Worm (Caenorhabditis elegans) whole organism, early embryonic: Measurements from ENCODE around the gene egl-38.

Source experiments
- B0310.2 ChIP-seq: sonication (generic microtip); optimal IDR thresholded peaks from 2 replicates; lab custom pipeline; 2016; ENCODE audit warnings: mild to moderate bottlenecking, missing genetic modification characterization, missing compliant biosample characterization
- F13C5.2 ChIP-seq: sonication (generic microtip); optimal IDR thresholded peaks from 2 replicates; lab custom pipeline; 2017; ENCODE audit warnings: mild to moderate bottlenecking, missing genetic modification characterization, inconsistent platforms, missing compliant biosample characterization
- aly-1 ChIP-seq: sonication (generic microtip); optimal IDR thresholded peaks from 2 replicates; lab custom pipeline; 2016; ENCODE audit warnings: missing genetic modification characterization, missing compliant biosample characterization
- ama-1 ChIP-seq: fragments of 150-350 bp; optimal IDR thresholded peaks from 2 replicates; lab custom pipeline; 2014
- ceh-13 ChIP-seq: fragments of 200-800 bp; sonication (Bioruptor generic); optimal IDR thresholded peaks from 2 replicates; lab custom pipeline; 2018; ENCODE audit warnings: mild to moderate bottlenecking, missing genetic modification characterization, missing compliant biosample characterization
- ceh-36 ChIP-seq: sonication (generic microtip); optimal IDR thresholded peaks from 2 replicates; lab custom pipeline; 2016; ENCODE audit warnings: missing genetic modification characterization, inconsistent platforms, missing compliant biosample characterization
- ets-7 ChIP-seq: sonication (generic microtip); optimal IDR thresholded peaks from 2 replicates; lab custom pipeline; 2016; ENCODE audit warnings: missing genotype, missing genetic modification characterization, missing compliant biosample characterization
- flt-1 ChIP-seq: fragments of 200-800 bp; sonication (Bioruptor generic); IDR thresholded peaks from 2 replicates; pipeline ENCODE4 v1.3.6; 2022; ENCODE audit warnings: missing genetic modification characterization, missing compliant biosample characterization
- hmbx-1 ChIP-seq: sonication (generic microtip); optimal IDR thresholded peaks from 2 replicates; lab custom pipeline; 2016; ENCODE audit warnings: mild to moderate bottlenecking, missing genetic modification characterization, missing compliant biosample characterization
- hmg-4 ChIP-seq: fragments of 200-800 bp; sonication (Bioruptor generic); optimal IDR thresholded peaks from 2 replicates; lab custom pipeline; 2018; ENCODE audit warnings: mild to moderate bottlenecking, missing genetic modification characterization, missing compliant biosample characterization
- hnd-1 ChIP-seq: sonication (generic microtip); optimal IDR thresholded peaks from 2 replicates; lab custom pipeline; 2016; ENCODE audit warnings: missing genetic modification characterization, missing compliant biosample characterization
- pes-1 ChIP-seq: fragments of 200-800 bp; sonication (Bioruptor generic); IDR thresholded peaks from 2 replicates; pipeline ENCODE4 v1.3.6; 2022; ENCODE audit warnings: missing genetic modification reagents, missing genetic modification characterization, missing compliant biosample characterization
- scrt-1 ChIP-seq: fragments of 200-800 bp; sonication (Bioruptor generic); IDR thresholded peaks from 2 replicates; pipeline ENCODE4 v1.3.6; 2022; ENCODE audit warnings: missing genetic modification characterization, missing compliant biosample characterization
- sea-1 ChIP-seq: fragments of 200-800 bp; sonication (Bioruptor generic); conservative IDR thresholded peaks from 2 replicates; pipeline ENCODE4 v1.3.6; 2022; ENCODE audit warnings: missing genetic modification characterization, missing compliant biosample characterization
- tbx-11 ChIP-seq: fragments of 200-800 bp; sonication (Bioruptor generic); IDR thresholded peaks from 2 replicates; pipeline ENCODE4 v1.3.6; 2022; ENCODE audit warnings: missing genetic modification characterization, missing compliant biosample characterization
- tbx-37 ChIP-seq: fragments of 200-800 bp; sonication (Bioruptor generic); conservative IDR thresholded peaks from 2 replicates; pipeline ENCODE4 v1.3.6; 2022; ENCODE audit warnings: missing genetic modification reagents, missing genetic modification characterization, missing compliant biosample characterization
- tra-4 ChIP-seq: sonication (generic microtip); optimal IDR thresholded peaks from 2 replicates; lab custom pipeline; 2017; ENCODE audit warnings: missing genetic modification characterization, missing compliant biosample characterization

egl-38 gene

ce11 chrIV:10110417-10110816, at the start of gene egl-38:
Gene egl-38, minus strand, starts transcription at chrIV:10110517.
- no peak for TF ChIP-seq hmg-4 (GFP tag; lab: Kevin White, UChicago)
- no peak for TF ChIP-seq scrt-1 (GFP tag; lab: Robert Waterston, UW)

- TF ChIP-seq ceh-36 (tag; lab: Kevin White, UChicago) (no peak), flt-1 (no peak), F13C5.2 (no peak), pes-1 (GFP tag; lab: Robert Waterston, UW) (no peak), ama-1 (lab: Kevin White, UChicago) (no peak), tbx-11 (no peak), hmbx-1 (tag; lab: Kevin White, UChicago) (no peak), hnd-1 (tag; lab: Kevin White, UChicago) (no peak), aly-1 (tag; lab: Kevin White, UChicago) (no peak)
Measured at ce11 chrIV:10157489-10158088, 47.3 kb upstream of the egl-38 start, which contains the start of gene ttr-53. Gene ttr-53, plus strand, starts transcription at chrIV:10158038.

ce11 chrIV:10157034-10157433, 46.7 kb upstream of the egl-38 start:
- TF ChIP-seq tra-4 (tag; lab: Kevin White, UChicago) (no peak), ama-1 (lab: Kevin White, UChicago) (no peak), hnd-1 (tag; lab: Kevin White, UChicago) (no peak), hmg-4 (GFP tag; lab: Kevin White, UChicago) (no peak), ceh-13 (no peak), tbx-37 (GFP tag; lab: Robert Waterston, UW) (no peak), pes-1 (GFP tag; lab: Robert Waterston, UW) (no peak), F13C5.2 (no peak), ceh-36 (tag; lab: Kevin White, UChicago) (no peak), tbx-11 (no peak), sea-1 (GFP tag; lab: Robert Waterston, UW) (no peak), scrt-1 (GFP tag; lab: Robert Waterston, UW) (no peak), flt-1 (no peak), ets-7 (tag; lab: Kevin White, UChicago) (no peak), aly-1 (tag; lab: Kevin White, UChicago) (no peak)

- no peak for TF ChIP-seq flt-1
- no peak for TF ChIP-seq tbx-37 (GFP tag; lab: Robert Waterston, UW)
- TF ChIP-seq tra-4 (tag; lab: Kevin White, UChicago): no peak
- no peak for TF ChIP-seq ceh-13
- TF ChIP-seq tbx-11: no peak
- no peak for TF ChIP-seq ceh-36 (tag; lab: Kevin White, UChicago)
- TF ChIP-seq aly-1 (tag; lab: Kevin White, UChicago): no peak
- TF ChIP-seq ets-7 (tag; lab: Kevin White, UChicago): no peak
- no peak for TF ChIP-seq pes-1 (GFP tag; lab: Robert Waterston, UW)
- no peak for TF ChIP-seq F13C5.2
- TF ChIP-seq ama-1 (lab: Kevin White, UChicago): no peak
- no peak for TF ChIP-seq hmg-4 (GFP tag; lab: Kevin White, UChicago)
- TF ChIP-seq hmbx-1 (tag; lab: Kevin White, UChicago): no peak
- no peak for TF ChIP-seq B0310.2 (tag; lab: Kevin White, UChicago)
- no peak for TF ChIP-seq sea-1 (GFP tag; lab: Robert Waterston, UW)
Measured at ce11 chrIV:10155475-10155874, 45.2 kb upstream of the egl-38 start, which contains the start of gene ttr-54. Gene ttr-54, plus strand, starts transcription at chrIV:10155775.

ce11 chrIV:10153479-10153878, 43.2 kb upstream of the egl-38 start:
- no peak for TF ChIP-seq ets-7 (tag; lab: Kevin White, UChicago)
- TF ChIP-seq hmbx-1 (tag; lab: Kevin White, UChicago): no peak
- TF ChIP-seq pes-1 (GFP tag; lab: Robert Waterston, UW): no peak
- no peak for TF ChIP-seq B0310.2 (tag; lab: Kevin White, UChicago)
- no peak for TF ChIP-seq sea-1 (GFP tag; lab: Robert Waterston, UW)
- no peak for TF ChIP-seq hnd-1 (tag; lab: Kevin White, UChicago)
- TF ChIP-seq ceh-36 (tag; lab: Kevin White, UChicago): no peak
- no peak for TF ChIP-seq ama-1 (lab: Kevin White, UChicago)
- TF ChIP-seq flt-1: no peak
- TF ChIP-seq tbx-37 (GFP tag; lab: Robert Waterston, UW): no peak
- TF ChIP-seq aly-1 (tag; lab: Kevin White, UChicago): no peak
- no peak for TF ChIP-seq scrt-1 (GFP tag; lab: Robert Waterston, UW)
- no peak for TF ChIP-seq ceh-13
- TF ChIP-seq hmg-4 (GFP tag; lab: Kevin White, UChicago): no peak
- no peak for TF ChIP-seq tbx-11
- TF ChIP-seq tra-4 (tag; lab: Kevin White, UChicago): no peak
- no peak for TF ChIP-seq F13C5.2

- TF ChIP-seq hmbx-1 (tag; lab: Kevin White, UChicago) (no peak), flt-1 (no peak), tbx-11 (no peak), ceh-36 (tag; lab: Kevin White, UChicago) (no peak), tra-4 (tag; lab: Kevin White, UChicago) (no peak)
Measured at ce11 chrIV:10151439-10151997, 41.2 kb upstream of the egl-38 start, which contains the start of gene copg-1. Gene copg-1, plus strand, starts transcription at chrIV:10151947.

ce11 chrIV:10150552-10151004, 40.3 kb upstream of the egl-38 start, which contains the start of gene tsp-12:
Gene tsp-12, minus strand, starts transcription at chrIV:10150602.
- TF ChIP-seq ets-7 (tag; lab: Kevin White, UChicago): no peak
- no peak for TF ChIP-seq tbx-11
- TF ChIP-seq tra-4 (tag; lab: Kevin White, UChicago): no peak
- no peak for TF ChIP-seq ceh-13
- no peak for TF ChIP-seq hmbx-1 (tag; lab: Kevin White, UChicago)
- TF ChIP-seq tbx-37 (GFP tag; lab: Robert Waterston, UW): no peak
- TF ChIP-seq sea-1 (GFP tag; lab: Robert Waterston, UW): no peak
- no peak for TF ChIP-seq flt-1
- TF ChIP-seq pes-1 (GFP tag; lab: Robert Waterston, UW): no peak
- TF ChIP-seq B0310.2 (tag; lab: Kevin White, UChicago): no peak
- TF ChIP-seq ceh-36 (tag; lab: Kevin White, UChicago): no peak
- TF ChIP-seq scrt-1 (GFP tag; lab: Robert Waterston, UW): no peak
- no peak for TF ChIP-seq F13C5.2
